Fruit fly (Drosophila melanogaster) whole organism, embryonic: Measurements from ENCODE around the gene hyd.

Experiments
- Asciz ChIP-seq: fragments of 200-800 bp; sonication (Bioruptor generic); optimal IDR thresholded peaks from 2 replicates; lab custom pipeline; 2017; ENCODE audit warnings: missing biosample characterization, mild to moderate bottlenecking, missing genetic modification characterization, missing genetic modification reagents
- Atf-2 ChIP-seq: fragments of 200-800 bp; sonication (Bioruptor generic); optimal IDR thresholded peaks from 2 replicates; lab custom pipeline; 2016; ENCODE audit warnings: missing biosample characterization, missing genetic modification characterization
- B-H2 ChIP-seq: fragments of 200-800 bp; sonication (Bioruptor generic); optimal IDR thresholded peaks from 2 replicates; lab custom pipeline; 2018; ENCODE audit warnings: missing biosample characterization, mild to moderate bottlenecking, missing genetic modification characterization
- BEAF-32 ChIP-seq: fragments of 200-800 bp; sonication (Bioruptor generic); optimal IDR thresholded peaks from 3 replicates; lab custom pipeline; 2017; ENCODE audit warnings: missing biosample characterization, missing genetic modification characterization, mild to moderate bottlenecking, moderate library complexity, missing genetic modification reagents
- CG12659 ChIP-seq: fragments of 200-800 bp; sonication (Bioruptor generic); optimal IDR thresholded peaks from 3 replicates; lab custom pipeline; 2017; ENCODE audit warnings: mild to moderate bottlenecking, missing biosample characterization, missing genetic modification reagents, missing genetic modification characterization
- CG12744 ChIP-seq: fragments of 200-800 bp; sonication (Bioruptor generic); optimal IDR thresholded peaks from 2 replicates; lab custom pipeline; 2016; ENCODE audit warnings: missing biosample characterization, missing genetic modification characterization
- CG13287 ChIP-seq: fragments of 200-800 bp; sonication (Bioruptor generic); IDR thresholded peaks from 2 replicates; pipeline ENCODE4 v1.3.6; 2022; ENCODE audit warnings: missing biosample characterization, missing genetic modification characterization; ENCODE audit not compliant: partially characterized antibody
- CG13296 ChIP-seq: fragments of 200-800 bp; sonication (Bioruptor generic); optimal IDR thresholded peaks from 3 replicates; lab custom pipeline; 2018; ENCODE audit warnings: missing biosample characterization, mild to moderate bottlenecking, missing genetic modification characterization
- CG13624 ChIP-seq: fragments of 200-800 bp; sonication (Bioruptor generic); optimal IDR thresholded peaks from 2 replicates; lab custom pipeline; 2016; ENCODE audit warnings: missing biosample characterization, missing genetic modification characterization
- CG13894 ChIP-seq: fragments of 200-800 bp; sonication (Bioruptor generic); optimal IDR thresholded peaks from 3 replicates; lab custom pipeline; 2018; ENCODE audit warnings: missing biosample characterization, mild to moderate bottlenecking, missing genetic modification characterization, moderate library complexity
- CG1529 ChIP-seq: fragments of 200-800 bp; sonication (Bioruptor generic); optimal IDR thresholded peaks from 3 replicates; lab custom pipeline; 2018; ENCODE audit warnings: missing biosample characterization, missing genetic modification characterization
- CG17802 ChIP-seq: fragments of 200-800 bp; sonication (Bioruptor generic); optimal IDR thresholded peaks from 2 replicates; lab custom pipeline; 2018; ENCODE audit warnings: missing biosample characterization, mild to moderate bottlenecking, missing genetic modification characterization, moderate library complexity
- CG18599 ChIP-seq: fragments of 200-800 bp; sonication (Bioruptor generic); optimal IDR thresholded peaks from 3 replicates; lab custom pipeline; 2017; ENCODE audit warnings: missing biosample characterization, missing genetic modification characterization, mild to moderate bottlenecking, moderate library complexity, missing genetic modification reagents
- CG3065 ChIP-seq: fragments of 200-800 bp; sonication (Bioruptor generic); optimal IDR thresholded peaks from 2 replicates; lab custom pipeline; 2016; ENCODE audit warnings: missing biosample characterization, missing genetic modification characterization
- CG4820 ChIP-seq: fragments of 200-800 bp; sonication (Bioruptor generic); optimal IDR thresholded peaks from 3 replicates; lab custom pipeline; 2016; ENCODE audit warnings: missing biosample characterization, missing genetic modification characterization
- CG8281 ChIP-seq: fragments of 200-800 bp; sonication (Bioruptor generic); optimal IDR thresholded peaks from 2 replicates; lab custom pipeline; 2018; ENCODE audit warnings: missing biosample characterization, mild to moderate bottlenecking, missing genetic modification characterization, moderate library complexity
- CG8944 ChIP-seq: fragments of 200-800 bp; sonication (Bioruptor generic); optimal IDR thresholded peaks from 3 replicates; lab custom pipeline; 2016; ENCODE audit warnings: missing biosample characterization, missing genetic modification characterization
- D19A ChIP-seq: fragments of 200-800 bp; optimal IDR thresholded peaks from 3 replicates; lab custom pipeline; 2019; ENCODE audit warnings: missing biosample characterization, mild to moderate bottlenecking, missing genetic modification characterization, moderate library complexity
- Dek ChIP-seq: fragments of 200-800 bp; sonication (Bioruptor generic); optimal IDR thresholded peaks from 3 replicates; lab custom pipeline; 2019; ENCODE audit warnings: missing biosample characterization, mild to moderate bottlenecking, missing genetic modification characterization, moderate library complexity
- Dip3 ChIP-seq: fragments of 200-800 bp; sonication (Bioruptor generic); optimal IDR thresholded peaks from 3 replicates; lab custom pipeline; 2016; ENCODE audit warnings: missing biosample characterization, missing genetic modification characterization
- Dll ChIP-seq: fragments of 200-800 bp; sonication (Bioruptor generic); IDR thresholded peaks from 4 replicates; pipeline ENCODE4 v1.3.6; 2022; ENCODE audit warnings: missing biosample characterization, missing genetic modification characterization; ENCODE audit not compliant: partially characterized antibody
- Doc2 ChIP-seq: fragments of 200-800 bp; sonication (Bioruptor generic); IDR thresholded peaks from 2 replicates; pipeline ENCODE4 v1.3.6; 2022; ENCODE audit warnings: missing biosample characterization, missing genetic modification characterization
- Doc3 ChIP-seq: fragments of 200-800 bp; sonication (Bioruptor generic); IDR thresholded peaks from 3 replicates; pipeline ENCODE4 v1.3.6; 2022; ENCODE audit warnings: missing biosample characterization, missing genetic modification characterization; ENCODE audit not compliant: partially characterized antibody
- Drgx ChIP-seq: fragments of 200-800 bp; sonication (Bioruptor generic); IDR thresholded peaks from 2 replicates; pipeline ENCODE4 v1.3.6; 2022; ENCODE audit warnings: missing biosample characterization, missing genetic modification characterization
- Gsc ChIP-seq: fragments of 200-800 bp; sonication (Bioruptor generic); IDR thresholded peaks from 2 replicates; pipeline ENCODE4 v1.3.6; 2022; ENCODE audit warnings: missing biosample characterization, missing genetic modification characterization
- H15 ChIP-seq: fragments of 200-800 bp; sonication (Bioruptor generic); IDR thresholded peaks from 3 replicates; pipeline ENCODE4 v1.3.6; 2022; ENCODE audit warnings: missing biosample characterization, missing genetic modification characterization
- Hand ChIP-seq: fragments of 200-800 bp; sonication (Bioruptor generic); optimal IDR thresholded peaks from 2 replicates; lab custom pipeline; 2017; ENCODE audit warnings: mild to moderate bottlenecking, missing biosample characterization, missing genetic modification reagents, missing genetic modification characterization
- Hr78 ChIP-seq, 2 experiments: fragments of 200-800 bp in 1 of 2; fragments of >200 bp in 1 of 2; sonication (Bioruptor generic) in 1 of 2; optimal IDR thresholded peaks; 2 replicates each; lab custom pipeline; 2017 to 2019; ENCODE audit warnings: missing biosample characterization in 2 of 2, missing genetic modification characterization in 2 of 2, mild to moderate bottlenecking in 1 of 2, moderate library complexity in 1 of 2
- Hsf ChIP-seq: fragments of 200-800 bp; sonication (Bioruptor generic); optimal IDR thresholded peaks from 3 replicates; lab custom pipeline; 2016; ENCODE audit warnings: missing biosample characterization, missing genetic modification characterization
- MESR4 ChIP-seq: fragments of 200-800 bp; sonication (Bioruptor generic); optimal IDR thresholded peaks from 2 replicates; lab custom pipeline; 2018; ENCODE audit warnings: missing biosample characterization, mild to moderate bottlenecking, missing genetic modification characterization, moderate library complexity
- Mes4 ChIP-seq: fragments of 200-800 bp; sonication (Bioruptor generic); optimal IDR thresholded peaks from 2 replicates; lab custom pipeline; 2016; ENCODE audit warnings: missing biosample characterization, missing genetic modification characterization
- Mrtf ChIP-seq: fragments of 200-800 bp; sonication (Bioruptor generic); IDR thresholded peaks from 3 replicates; pipeline ENCODE4 v1.3.6; 2022; ENCODE audit warnings: missing biosample characterization, missing genetic modification characterization
- Rx ChIP-seq: fragments of 200-800 bp; sonication (Bioruptor generic); IDR thresholded peaks from 2 replicates; pipeline ENCODE4 v1.3.6; 2022; ENCODE audit warnings: missing biosample characterization, missing genetic modification characterization
- Sox100B ChIP-seq: fragments of 200-800 bp; sonication (Bioruptor generic); optimal IDR thresholded peaks from 3 replicates; lab custom pipeline; 2018; ENCODE audit warnings: missing biosample characterization, mild to moderate bottlenecking, missing genetic modification characterization
- ac ChIP-seq: fragments of 200-800 bp; sonication (Bioruptor generic); optimal IDR thresholded peaks from 3 replicates; lab custom pipeline; 2017; ENCODE audit warnings: missing biosample characterization, mild to moderate bottlenecking, missing genetic modification characterization
- amos ChIP-seq: fragments of 200-800 bp; sonication (Bioruptor generic); IDR thresholded peaks from 2 replicates; pipeline ENCODE4 v1.3.6; 2022; ENCODE audit warnings: missing biosample characterization, missing genetic modification characterization; ENCODE audit not compliant: partially characterized antibody
- caup ChIP-seq: fragments of 200-800 bp; sonication (Bioruptor generic); optimal IDR thresholded peaks from 3 replicates; lab custom pipeline; 2017; ENCODE audit warnings: missing biosample characterization, mild to moderate bottlenecking, missing genetic modification characterization, moderate library complexity; ENCODE audit not compliant: severe bottlenecking
- chm ChIP-seq: fragments of 200-800 bp; sonication (Bioruptor generic); IDR thresholded peaks from 2 replicates; pipeline ENCODE4 v1.3.6; 2022; ENCODE audit warnings: missing biosample characterization, missing genetic modification characterization
- croc ChIP-seq: fragments of 200-800 bp; sonication (Bioruptor generic); conservative IDR thresholded peaks from 3 replicates; pipeline ENCODE4 v1.3.6; 2022; ENCODE audit warnings: missing biosample characterization, missing genetic modification characterization
- hb ChIP-seq: fragments of 200-800 bp; sonication (Bioruptor generic); IDR thresholded peaks from 3 replicates; pipeline ENCODE4 v1.3.6; 2022; ENCODE audit warnings: missing biosample characterization, missing genetic modification characterization; ENCODE audit not compliant: partially characterized antibody
- hkb ChIP-seq, 2 experiments: fragments of 200-800 bp in 1 of 2; fragments of >200 bp in 1 of 2; sonication (Bioruptor generic) in 1 of 2; IDR thresholded peaks in 1 of 2; optimal IDR thresholded peaks in 1 of 2; 2 replicates each; pipeline versions ENCODE4 v1.3.6 to Lab custom; 2017 to 2022; ENCODE audit warnings: missing biosample characterization in 1 of 2, missing genetic modification characterization in 1 of 2
- inv ChIP-seq: fragments of 200-800 bp; sonication (Bioruptor generic); IDR thresholded peaks from 2 replicates; pipeline ENCODE4 v1.3.6; 2022; ENCODE audit warnings: missing biosample characterization, missing genetic modification characterization; ENCODE audit not compliant: partially characterized antibody
- klu ChIP-seq: fragments of 200-800 bp; sonication (Bioruptor generic); IDR thresholded peaks from 2 replicates; pipeline ENCODE4 v1.3.6; 2022; ENCODE audit warnings: missing biosample characterization, missing genetic modification characterization
- otp ChIP-seq: fragments of 200-800 bp; sonication (Bioruptor generic); IDR thresholded peaks from 3 replicates; pipeline ENCODE4, ENCODE4 v1.3.6; 2022; ENCODE audit warnings: missing biosample characterization, missing genetic modification characterization
- stc ChIP-seq: fragments of 200-800 bp; sonication (Bioruptor generic); IDR thresholded peaks from 2 replicates; pipeline ENCODE4 v1.3.6; 2022; ENCODE audit warnings: missing biosample characterization, missing genetic modification characterization
- trh ChIP-seq: fragments of 200-800 bp; sonication (Bioruptor generic); optimal IDR thresholded peaks from 2 replicates; lab custom pipeline; 2016; ENCODE audit warnings: missing biosample characterization, missing genetic modification characterization
- twi ChIP-seq: fragments of 200-800 bp; optimal IDR thresholded peaks from 2 replicates; lab custom pipeline; 2019; ENCODE audit warnings: missing biosample characterization, mild to moderate bottlenecking, missing genetic modification characterization, moderate library complexity
- unc-4 ChIP-seq: fragments of 200-800 bp; sonication (Bioruptor generic); IDR thresholded peaks from 2 replicates; pipeline ENCODE4 v1.3.6; 2022; ENCODE audit warnings: missing biosample characterization, missing genetic modification characterization; ENCODE audit not compliant: partially characterized antibody

hyd gene

DNA sequence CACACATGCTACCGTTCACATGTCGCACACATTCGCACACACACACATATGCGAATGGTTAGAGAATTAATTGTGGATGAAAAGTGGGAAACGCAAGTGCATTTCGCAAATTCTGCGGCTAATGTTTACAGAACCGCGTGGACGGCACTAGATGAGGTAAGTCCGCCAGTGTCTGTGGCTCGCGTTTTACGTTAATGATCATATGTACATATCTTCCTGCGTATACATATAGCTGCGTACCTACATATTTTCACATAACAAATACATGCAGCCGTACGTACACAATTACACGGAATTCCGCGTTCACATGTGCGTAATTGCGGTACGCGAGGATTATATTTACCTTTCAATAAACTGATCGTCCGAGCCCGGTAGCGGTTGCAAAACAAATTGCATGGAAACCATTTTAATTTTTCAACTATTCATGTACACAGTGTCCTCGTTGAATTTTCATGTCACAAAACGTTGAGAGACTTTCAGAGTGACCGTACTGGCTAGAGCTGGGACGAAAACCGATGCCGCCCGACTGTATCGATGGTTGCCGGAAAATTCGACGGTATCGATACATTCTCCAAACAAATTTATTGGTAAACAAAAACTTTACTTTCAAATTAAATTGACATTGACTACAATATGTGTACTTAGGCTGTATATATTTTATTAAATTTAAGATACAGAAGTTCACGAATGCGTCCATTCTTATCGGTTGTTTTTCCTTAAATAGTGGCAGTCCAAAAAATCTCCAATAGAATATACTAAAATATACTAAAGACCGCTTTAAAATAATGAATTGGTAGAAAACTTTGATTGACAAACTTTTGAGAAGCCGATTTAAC, at the start of gene hyd (continued):
- TF ChIP-seq CG8944 (GFP tag; lab: Kevin White, UChicago), result no peak
- no peak for TF ChIP-seq Dek (tag; lab: Kevin White, UChicago)
- TF ChIP-seq D19A, result no peak
- TF ChIP-seq H15 (GFP tag; lab: Robert Waterston, UW), result no peak
- TF ChIP-seq amos (GFP tag; lab: Robert Waterston, UW), result peak; percentile 90
- TF ChIP-seq Sox100B (GFP tag; lab: Kevin White, UChicago), result no peak
- no peak for TF ChIP-seq ac (GFP tag; lab: Kevin White, UChicago)
- no peak for TF ChIP-seq CG17802 (tag; lab: Kevin White, UChicago)
- no peak for TF ChIP-seq Mes4 (GFP tag; lab: Kevin White, UChicago)
- TF ChIP-seq Hand (GFP tag; lab: Kevin White, UChicago), result no peak
- peak; percentile 92 for TF ChIP-seq BEAF-32 (GFP tag; lab: Kevin White, UChicago)
- no peak for TF ChIP-seq Rx (GFP tag; lab: Robert Waterston, UW)
- TF ChIP-seq inv (GFP tag; lab: Robert Waterston, UW), result peak; percentile 79
- TF ChIP-seq twi (tag; lab: Kevin White, UChicago), result no peak
- no peak for TF ChIP-seq hkb (optimal IDR thresholded peaks at IDR 0.05; lab: Kevin White, UChicago)
- peak; percentile 6; the same call in 1 of the 2 replicates for TF ChIP-seq hkb (GFP tag; IDR thresholded peaks at IDR 0.05; lab: Robert Waterston, UW)
- no peak for TF ChIP-seq Mrtf (GFP tag; lab: Robert Waterston, UW)
- no peak for TF ChIP-seq Doc2 (GFP tag; lab: Robert Waterston, UW)
- no peak for TF ChIP-seq Drgx
- TF ChIP-seq Asciz (GFP tag; lab: Kevin White, UChicago), result no peak
- TF ChIP-seq CG13296 (GFP tag; lab: Kevin White, UChicago), result no peak
- no peak for TF ChIP-seq otp
- TF ChIP-seq Doc3 (GFP tag; lab: Robert Waterston, UW), result peak; percentile 78; the same call in 2 of the 3 replicates
- TF ChIP-seq CG1529 (GFP tag; lab: Kevin White, UChicago), result no peak
- TF ChIP-seq CG13287 (GFP tag; lab: Robert Waterston, UW), result peak; percentile 87
- TF ChIP-seq CG12744 (GFP tag; lab: Kevin White, UChicago), result no peak
- TF ChIP-seq B-H2, result no peak
- peak; percentile 74; the same call in 2 of the 3 replicates for TF ChIP-seq hb (GFP tag; lab: Robert Waterston, UW)
- TF ChIP-seq CG13624, result peak; percentile 19
- no peak for TF ChIP-seq Hsf
- no peak for TF ChIP-seq Gsc (GFP tag; lab: Robert Waterston, UW)
- no peak for TF ChIP-seq Atf-2 (GFP tag; lab: Kevin White, UChicago)
- no peak for TF ChIP-seq stc (GFP tag; lab: Robert Waterston, UW)
- TF ChIP-seq caup (GFP tag; lab: Kevin White, UChicago), result no peak
- no peak for TF ChIP-seq Dip3 (GFP tag; lab: Kevin White, UChicago)
- TF ChIP-seq CG13894 (tag; lab: Kevin White, UChicago), result no peak
- no peak for TF ChIP-seq chm (GFP tag; lab: Robert Waterston, UW)
- no peak for TF ChIP-seq trh (GFP tag; lab: Kevin White, UChicago)
- no peak for TF ChIP-seq CG18599 (GFP tag; lab: Kevin White, UChicago)
- TF ChIP-seq Dll (GFP tag; lab: Robert Waterston, UW), result peak; percentile 92
- TF ChIP-seq CG4820 (GFP tag; lab: Kevin White, UChicago), result no peak
- no peak for TF ChIP-seq CG3065 (GFP tag; lab: Kevin White, UChicago)
- TF ChIP-seq unc-4 (GFP tag; lab: Robert Waterston, UW), result peak; percentile 81
- TF ChIP-seq Hr78 (GFP tag; optimal IDR thresholded peaks at IDR 0.05; lab: Kevin White, UChicago), result no peak
- peak; percentile 77 for TF ChIP-seq CG12659 (GFP tag; lab: Kevin White, UChicago)
- no peak for TF ChIP-seq CG8281 (tag; lab: Kevin White, UChicago)
- TF ChIP-seq croc (GFP tag; lab: Robert Waterston, UW), result no peak
- TF ChIP-seq klu, result no peak
- TF ChIP-seq MESR4, result peak; percentile 92
